Fruit fly (Drosophila melanogaster) whole organism, adult: ENCODE measurements around the gene CG31904.
"Not testable (repeated sequence)": the region's sequence is repeated elsewhere in the genome, so short reads cannot be mapped to it uniquely, and the experiment has no call there.

Source experiments
- CG11617 ChIP-seq: fragments of 200-800 bp; sonication (Bioruptor generic); optimal IDR thresholded peaks from 2 replicates; lab custom pipeline; 2017; ENCODE audit warnings: mild to moderate bottlenecking, missing biosample characterization, missing genetic modification reagents, missing genetic modification characterization
- CG12768 ChIP-seq: fragments of 200-800 bp; sonication (Bioruptor generic); optimal IDR thresholded peaks from 2 replicates; lab custom pipeline; 2017; ENCODE audit warnings: missing biosample characterization, missing genetic modification characterization, mild to moderate bottlenecking, moderate library complexity, missing genetic modification reagents
- CG14711 ChIP-seq: fragments of 200-800 bp; sonication (Bioruptor generic); optimal IDR thresholded peaks from 2 replicates; lab custom pipeline; 2018; ENCODE audit warnings: missing biosample characterization, mild to moderate bottlenecking, missing genetic modification characterization, moderate library complexity
- CG1620 ChIP-seq: fragments of 200-800 bp; sonication (Bioruptor generic); optimal IDR thresholded peaks from 2 replicates; lab custom pipeline; 2016; ENCODE audit warnings: missing biosample characterization, missing genetic modification characterization
- CG33017 ChIP-seq: fragments of 200-800 bp; sonication (Bioruptor generic); optimal IDR thresholded peaks from 2 replicates; lab custom pipeline; 2018; ENCODE audit warnings: missing biosample characterization, mild to moderate bottlenecking, missing genetic modification characterization, moderate library complexity
- CG5204 ChIP-seq: fragments of 200-800 bp; sonication (Bioruptor generic); optimal IDR thresholded peaks from 2 replicates; lab custom pipeline; 2016; ENCODE audit warnings: missing biosample characterization, missing genetic modification characterization
- CG7045 ChIP-seq: fragments of 200-800 bp; sonication (Bioruptor generic); optimal IDR thresholded peaks from 2 replicates; lab custom pipeline; 2017; ENCODE audit warnings: missing biosample characterization, mild to moderate bottlenecking, missing genetic modification characterization
- CG7101 ChIP-seq: fragments of 200-800 bp; sonication (Bioruptor generic); optimal IDR thresholded peaks from 2 replicates; lab custom pipeline; 2018; ENCODE audit warnings: missing biosample characterization, mild to moderate bottlenecking, missing genetic modification characterization, moderate library complexity
- Clk ChIP-seq: fragments of 200-800 bp; sonication (Bioruptor generic); optimal IDR thresholded peaks from 2 replicates; lab custom pipeline; 2017; ENCODE audit warnings: missing biosample characterization, missing genetic modification characterization
- Crg-1 ChIP-seq: fragments of 200-800 bp; sonication (Bioruptor generic); optimal IDR thresholded peaks from 2 replicates; lab custom pipeline; 2016; ENCODE audit warnings: missing biosample characterization, missing genetic modification characterization
- Hr96 ChIP-seq: fragments of 200-800 bp; sonication (Bioruptor generic); optimal IDR thresholded peaks from 2 replicates; lab custom pipeline; 2016; ENCODE audit warnings: missing biosample characterization, missing genetic modification characterization
- Mnt ChIP-seq: fragments of 200-800 bp; sonication (Bioruptor generic); optimal IDR thresholded peaks from 2 replicates; lab custom pipeline; 2016; ENCODE audit warnings: missing biosample characterization, mild to moderate bottlenecking, missing genetic modification characterization
- bab1 ChIP-seq: fragments of 200-800 bp; sonication (Bioruptor generic); optimal IDR thresholded peaks from 3 replicates; lab custom pipeline; 2019; ENCODE audit warnings: missing biosample characterization, mild to moderate bottlenecking, missing genetic modification characterization, moderate library complexity
- cic ChIP-seq: fragments of 200-800 bp; sonication (Bioruptor generic); optimal IDR thresholded peaks from 2 replicates; lab custom pipeline; 2017; ENCODE audit warnings: missing biosample characterization, mild to moderate bottlenecking, missing genetic modification characterization, moderate library complexity
- cnc ChIP-seq, 2 experiments: fragments of >200 bp; optimal IDR thresholded peaks; 2 replicates each; lab custom pipeline; 2017
- kay ChIP-seq: fragments of 200-800 bp; sonication (Bioruptor generic); peaks from one replicate; lab custom pipeline; 2016; ENCODE audit warnings: missing biosample characterization, missing genetic modification characterization, borderline replicate concordance
- ovo ChIP-seq: fragments of 200-800 bp; sonication (Bioruptor generic); optimal IDR thresholded peaks from 2 replicates; lab custom pipeline; 2016; ENCODE audit warnings: missing biosample characterization, missing genetic modification characterization
- pad ChIP-seq: fragments of 200-800 bp; sonication (Bioruptor generic); optimal IDR thresholded peaks from 3 replicates; lab custom pipeline; 2017; ENCODE audit warnings: missing biosample characterization, missing genetic modification characterization, mild to moderate bottlenecking, moderate library complexity, missing genetic modification reagents
- tj ChIP-seq: fragments of 200-800 bp; sonication (Bioruptor generic); optimal IDR thresholded peaks from 3 replicates; lab custom pipeline; 2017; ENCODE audit warnings: missing biosample characterization, mild to moderate bottlenecking, missing genetic modification characterization, moderate library complexity
- toe ChIP-seq: fragments of 200-800 bp; sonication (Bioruptor generic); optimal IDR thresholded peaks from 2 replicates; lab custom pipeline; 2016; ENCODE audit warnings: missing biosample characterization, missing genetic modification characterization

The CG31904 gene

DNA sequence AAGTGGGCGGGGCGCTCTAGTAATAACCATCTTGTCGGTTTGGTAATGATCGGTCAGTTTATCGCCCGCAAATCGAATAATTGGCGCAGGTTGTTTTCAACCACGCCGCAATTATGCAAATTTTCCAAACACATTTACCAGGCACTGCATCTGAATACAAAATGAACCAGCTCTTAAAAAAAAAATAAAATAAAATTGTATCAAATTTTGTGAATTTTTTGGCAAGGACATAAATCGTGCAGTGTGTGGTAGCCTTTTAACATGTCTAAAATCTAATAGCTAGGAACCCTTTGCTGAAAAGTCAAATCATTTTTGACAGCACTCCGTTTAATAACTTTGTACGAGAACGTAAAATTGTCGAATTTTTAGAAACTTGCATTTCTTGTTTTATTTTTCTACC is 8.4 kb upstream of the CG31904 start, which contains the start of gene ATPsynGL:
Gene ATPsynGL, plus strand, starts transcription at position 301 of the 400 bp plus-strand sequence.
- TF ChIP-seq CG7045 (GFP tag; lab: Kevin White, UChicago) (no peak), CG14711 (tag; lab: Kevin White, UChicago) (no peak), CG7101 (tag; lab: Kevin White, UChicago) (no peak), pad (GFP tag; lab: Kevin White, UChicago) (no peak), cic (GFP tag; lab: Kevin White, UChicago) (no peak), Crg-1 (GFP tag; lab: Kevin White, UChicago) (no peak), cnc (optimal IDR thresholded peaks at IDR 0.05; lab: Kevin White, UChicago) (no peak)

DNA sequence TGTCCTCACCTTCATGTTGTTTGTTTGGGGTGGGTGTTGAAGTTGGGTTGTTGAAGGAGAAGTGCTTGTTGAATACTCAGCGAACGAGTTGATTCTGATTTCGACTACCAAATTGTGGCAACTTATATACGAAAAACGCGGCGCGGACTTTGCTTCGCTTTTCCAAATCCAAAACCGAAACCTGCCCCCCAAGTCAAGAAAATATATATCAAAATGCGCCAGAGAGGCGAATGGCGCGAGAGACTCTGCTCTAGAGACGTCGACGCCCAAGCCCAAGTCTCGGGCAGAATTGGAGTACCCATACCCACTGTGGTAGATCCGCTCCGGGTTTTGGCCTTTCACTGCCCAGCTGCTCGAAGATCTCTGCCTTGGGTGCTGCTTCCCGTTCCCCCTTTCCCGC is 6.1 kb upstream of the CG31904 start, which contains the start of gene CG7214:
Gene CG7214, minus strand, starts transcription at position 101 of the 400 bp plus-strand sequence.
- no peak for TF ChIP-seq bab1 (GFP tag; lab: Kevin White, UChicago)
- no peak for TF ChIP-seq CG33017
- TF ChIP-seq cnc (optimal IDR thresholded peaks at IDR 0.05; lab: Kevin White, UChicago), result no peak

DNA sequence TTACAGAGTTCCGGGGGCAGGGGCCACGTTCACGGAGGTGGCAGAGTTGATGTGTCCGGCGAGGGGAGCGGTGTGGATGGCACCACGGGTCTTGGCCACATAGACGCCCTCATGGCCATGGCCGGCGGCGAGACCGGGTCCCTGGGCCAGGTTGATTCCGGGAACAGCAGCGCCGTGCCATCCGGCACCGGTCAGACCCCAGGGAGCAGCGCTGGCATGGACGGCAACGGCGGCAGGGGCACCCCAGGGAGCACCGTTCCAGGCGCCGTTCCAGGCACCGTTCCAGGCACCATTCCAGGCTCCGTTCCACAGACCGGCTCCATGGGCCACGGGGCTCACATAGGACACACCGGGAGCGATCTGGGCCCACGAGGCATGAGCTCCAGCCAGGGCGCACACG is 5.6 kb upstream of the CG31904 start:
- no peak for TF ChIP-seq pad (GFP tag; lab: Kevin White, UChicago)
- TF ChIP-seq CG14711 (tag; lab: Kevin White, UChicago), result no peak
- TF ChIP-seq Crg-1 (GFP tag; lab: Kevin White, UChicago), result no peak
- TF ChIP-seq CG5204, result no peak
- no peak for TF ChIP-seq CG7101 (tag; lab: Kevin White, UChicago)
- TF ChIP-seq CG12768 (GFP tag; lab: Kevin White, UChicago), result no peak
- no peak for TF ChIP-seq CG11617
- TF ChIP-seq CG7045 (GFP tag; lab: Kevin White, UChicago), result no peak
- TF ChIP-seq Mnt (GFP tag; lab: Kevin White, UChicago), result no peak
- TF ChIP-seq Clk (GFP tag; lab: Kevin White, UChicago), result no peak
- TF ChIP-seq bab1 (GFP tag; lab: Kevin White, UChicago), result no peak

DNA sequence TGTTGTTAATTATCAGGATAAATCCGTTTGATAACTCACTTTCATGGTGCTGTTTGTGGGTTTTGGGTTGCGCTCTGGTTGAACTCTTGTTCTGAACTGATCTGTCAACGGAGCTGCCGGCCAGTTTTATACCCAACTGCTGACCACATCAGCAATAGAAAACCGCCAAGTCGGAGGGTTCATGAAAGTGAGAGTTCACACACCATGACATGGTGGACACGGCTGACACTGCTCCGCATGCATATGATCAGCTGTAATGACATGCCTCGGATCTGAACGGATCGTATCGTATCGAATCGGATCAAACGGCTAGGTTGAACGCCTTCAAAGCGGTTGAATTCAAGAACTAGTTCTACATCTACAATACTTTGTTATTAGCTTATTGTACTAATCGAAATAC is 2.8 kb upstream of the CG31904 start, which contains the start of gene Acp1:
Gene Acp1, minus strand, starts transcription at position 101 of the 400 bp plus-strand sequence.
- TF ChIP-seq Hr96 (GFP tag; lab: Kevin White, UChicago), result no peak
- no peak for TF ChIP-seq ovo (GFP tag; lab: Kevin White, UChicago)
- no peak for TF ChIP-seq Mnt (GFP tag; lab: Kevin White, UChicago)
- TF ChIP-seq bab1 (GFP tag; lab: Kevin White, UChicago), result no peak
- TF ChIP-seq CG7101 (tag; lab: Kevin White, UChicago), result no peak
- no peak for TF ChIP-seq toe (GFP tag; lab: Kevin White, UChicago)
- no peak for TF ChIP-seq CG11617
- no peak for TF ChIP-seq cnc (optimal IDR thresholded peaks at IDR 0.05; lab: Kevin White, UChicago)
- no peak for TF ChIP-seq pad (GFP tag; lab: Kevin White, UChicago)
- TF ChIP-seq tj (GFP tag; lab: Kevin White, UChicago), result no peak
- no peak for TF ChIP-seq CG1620 (GFP tag; lab: Kevin White, UChicago)
- TF ChIP-seq CG12768 (GFP tag; lab: Kevin White, UChicago), result no peak
- TF ChIP-seq Crg-1 (GFP tag; lab: Kevin White, UChicago), result no peak
- no peak for TF ChIP-seq cic (GFP tag; lab: Kevin White, UChicago)
- TF ChIP-seq CG5204, result no peak
- no peak for TF ChIP-seq CG7045 (GFP tag; lab: Kevin White, UChicago)
- TF ChIP-seq CG14711 (tag; lab: Kevin White, UChicago), result no peak
- no peak for TF ChIP-seq CG33017
- no peak for TF ChIP-seq Clk (GFP tag; lab: Kevin White, UChicago)
- no peak for TF ChIP-seq kay (GFP tag; lab: Kevin White, UChicago)

DNA sequence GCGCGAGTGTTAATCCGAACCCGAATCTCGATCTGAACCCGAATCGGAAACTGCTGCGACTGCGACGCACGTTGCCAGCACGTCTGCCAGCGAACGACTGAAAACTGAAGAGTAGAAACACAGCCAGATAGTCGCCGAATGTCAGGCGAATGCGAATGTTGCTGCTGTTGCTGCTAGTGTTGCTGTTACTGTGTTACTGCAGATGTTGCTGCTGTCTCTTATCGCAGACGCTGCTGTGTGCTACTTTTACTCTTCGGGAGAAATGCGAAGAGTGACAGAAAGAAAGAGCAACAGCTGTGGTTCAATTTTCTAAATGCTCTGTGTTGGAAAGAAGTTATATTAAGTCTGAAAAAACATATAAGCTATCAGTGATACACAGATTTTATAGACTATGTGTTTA is 6.0 kb downstream of the CG31904 start, which contains the start of gene CG13796:
Gene CG13796, minus strand, starts transcription at position 101 of the 400 bp plus-strand sequence.
- TF ChIP-seq pad, tj, CG7045 (GFP tag; lab: Kevin White, UChicago): not testable (repeated sequence)

DNA sequence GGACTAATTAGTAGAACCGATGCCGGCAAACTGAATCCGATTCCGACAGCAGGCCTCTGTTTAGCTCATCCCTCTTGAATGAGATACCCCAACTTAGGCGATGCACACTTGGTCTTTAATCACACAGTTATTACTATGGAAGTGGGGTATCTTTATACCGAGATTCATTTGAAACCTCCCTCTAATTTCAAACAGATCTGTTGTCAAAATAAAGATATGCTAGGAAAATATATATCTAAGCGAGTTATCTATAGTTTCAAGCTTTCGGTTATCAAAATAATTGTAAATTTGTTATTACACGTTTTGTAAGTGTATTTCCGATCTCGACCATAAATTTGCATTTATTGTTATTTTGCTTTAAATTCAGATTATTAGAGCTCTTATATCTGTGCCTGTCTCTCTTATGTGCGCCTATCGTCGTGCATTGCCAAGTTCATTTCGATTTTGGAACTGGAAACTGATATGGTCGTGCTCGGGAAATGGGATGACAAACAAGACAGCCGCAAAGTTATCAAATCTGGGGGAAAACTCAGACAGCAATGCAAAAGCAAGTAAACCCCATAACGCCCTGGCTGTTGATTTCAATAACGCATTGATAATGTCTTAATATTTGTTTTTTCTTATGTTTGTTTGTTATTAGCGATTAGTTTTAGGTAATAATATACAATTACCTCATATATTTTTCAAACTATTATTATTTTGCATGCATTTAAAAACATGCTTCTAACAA is 12.2 kb downstream of the CG31904 start, which contains the start of gene CG13795:
Gene CG13795, minus strand, starts transcription at position 31 of the 730 bp plus-strand sequence.
- peak; percentile 5 for TF ChIP-seq pad (GFP tag; lab: Kevin White, UChicago)
- no peak for TF ChIP-seq bab1 (GFP tag; lab: Kevin White, UChicago)
- TF ChIP-seq CG11617, result peak; percentile 13
- peak; percentile 6 for TF ChIP-seq toe (GFP tag; lab: Kevin White, UChicago)
- peak; percentile 51 for TF ChIP-seq CG7101 (tag; lab: Kevin White, UChicago)
- peak; percentile 52 for TF ChIP-seq CG33017
- no peak for TF ChIP-seq cic (GFP tag; lab: Kevin White, UChicago)
- no peak for TF ChIP-seq cnc (optimal IDR thresholded peaks at IDR 0.05; lab: Kevin White, UChicago)
- peak; percentile 13 for TF ChIP-seq CG7045 (GFP tag; lab: Kevin White, UChicago)
- peak; percentile 54 for TF ChIP-seq CG12768 (GFP tag; lab: Kevin White, UChicago)
- peak; percentile 46 for TF ChIP-seq Hr96 (GFP tag; lab: Kevin White, UChicago)
